Worm (Caenorhabditis elegans) whole organism, L3 larva: Measurements from ENCODE around the gene cnnm-2.
A peak's percentile ranks its signal among the peaks of the same experiment; 100 is the strongest.

Experiments used
- R02D3.7 ChIP-seq: fragments of 150-350 bp; optimal IDR thresholded peaks from 2 replicates; lab custom pipeline; 2014; ENCODE audit warnings: missing biosample characterization, missing genetic modification characterization
- ZK546.5 ChIP-seq: sonication (generic microtip); optimal IDR thresholded peaks from 2 replicates; lab custom pipeline; 2017; ENCODE audit warnings: missing biosample characterization, missing genetic modification characterization
- ceh-16 ChIP-seq: sonication (generic microtip); optimal IDR thresholded peaks from 2 replicates; lab custom pipeline; 2017; ENCODE audit warnings: missing biosample characterization, missing genetic modification characterization
- ceh-28 ChIP-seq: fragments of 150-350 bp; optimal IDR thresholded peaks from 2 replicates; lab custom pipeline; 2014; ENCODE audit warnings: missing biosample characterization, missing genetic modification reagents, missing genetic modification characterization
- ceh-82 ChIP-seq: fragments of 150-350 bp; optimal IDR thresholded peaks from 2 replicates; lab custom pipeline; 2014; ENCODE audit warnings: missing biosample characterization, missing genetic modification characterization
- ceh-9 ChIP-seq: sonication (generic microtip); optimal IDR thresholded peaks from 2 replicates; lab custom pipeline; 2018; ENCODE audit warnings: missing biosample characterization, missing genetic modification characterization
- egl-27 ChIP-seq: sonication (generic microtip); optimal IDR thresholded peaks from 4 replicates; lab custom pipeline; 2017; ENCODE audit warnings: missing biosample characterization, missing genetic modification reagents, missing genetic modification characterization
- elt-1 ChIP-seq: fragments of 150-350 bp; optimal IDR thresholded peaks from 2 replicates; lab custom pipeline; 2014; ENCODE audit warnings: missing biosample characterization, missing genetic modification characterization
- elt-2 ChIP-seq: sonication (generic microtip); optimal IDR thresholded peaks from 2 replicates; lab custom pipeline; 2016; ENCODE audit warnings: missing genetic modification reagents, mild to moderate bottlenecking, missing genetic modification characterization, missing compliant biosample characterization
- eor-1 ChIP-seq, 2 experiments: fragments of 150-350 bp; optimal IDR thresholded peaks; 2 replicates each; lab custom pipeline; 2014 to 2018; ENCODE audit warnings: missing biosample characterization in 2 of 2, missing genetic modification characterization in 2 of 2
- fkh-10 ChIP-seq: sonication (generic microtip); optimal IDR thresholded peaks from 2 replicates; lab custom pipeline; 2017; ENCODE audit warnings: missing biosample characterization, missing genetic modification reagents, missing genetic modification characterization
- fos-1 ChIP-seq: fragments of 150-350 bp; optimal IDR thresholded peaks from 2 replicates; lab custom pipeline; 2014; ENCODE audit warnings: missing biosample characterization, missing genetic modification characterization
- hmg-11 ChIP-seq: sonication (generic microtip); optimal IDR thresholded peaks from 2 replicates; lab custom pipeline; 2016; ENCODE audit warnings: missing genetic modification characterization, missing compliant biosample characterization
- lin-15B ChIP-seq: fragments of 150-350 bp; optimal IDR thresholded peaks from 2 replicates; lab custom pipeline; 2014; ENCODE audit warnings: missing biosample characterization, missing genetic modification characterization
- mml-1 ChIP-seq: fragments of 150-350 bp; sonication (generic microtip); optimal IDR thresholded peaks from 3 replicates; lab custom pipeline; 2014; ENCODE audit warnings: missing biosample characterization, missing genetic modification characterization
- nfya-1 ChIP-seq: sonication (generic microtip); optimal IDR thresholded peaks from 2 replicates; lab custom pipeline; 2017; ENCODE audit warnings: missing genetic modification characterization, mild to moderate bottlenecking, missing compliant biosample characterization, antibody characterized with exemption, moderate library complexity; ENCODE audit not compliant: insufficient read depth
- nhr-11 ChIP-seq: fragments of 150-350 bp; optimal IDR thresholded peaks from 2 replicates; lab custom pipeline; 2014; ENCODE audit warnings: missing biosample characterization, missing genetic modification characterization
- nhr-12 ChIP-seq: fragments of 150-350 bp; optimal IDR thresholded peaks from 2 replicates; lab custom pipeline; 2014; ENCODE audit warnings: missing biosample characterization, missing genetic modification characterization
- nhr-23 ChIP-seq: fragments of 150-350 bp; optimal IDR thresholded peaks from 2 replicates; lab custom pipeline; 2014; ENCODE audit warnings: missing biosample characterization, missing genetic modification reagents, missing genetic modification characterization
- nhr-237 ChIP-seq: fragments of 150-350 bp; optimal IDR thresholded peaks from 2 replicates; lab custom pipeline; 2014; ENCODE audit warnings: missing biosample characterization, missing genetic modification characterization
- nhr-25 ChIP-seq: sonication (generic microtip); optimal IDR thresholded peaks from 2 replicates; lab custom pipeline; 2017; ENCODE audit warnings: missing biosample characterization, missing genetic modification characterization
- nhr-28 ChIP-seq: fragments of 150-350 bp; optimal IDR thresholded peaks from 2 replicates; lab custom pipeline; 2014; ENCODE audit warnings: missing biosample characterization, missing genetic modification characterization
- nhr-43 ChIP-seq: sonication (generic microtip); optimal IDR thresholded peaks from 2 replicates; lab custom pipeline; 2016; ENCODE audit warnings: mild to moderate bottlenecking, missing genetic modification characterization, missing compliant biosample characterization; ENCODE audit not compliant: poor library complexity, severe bottlenecking
- nhr-76 ChIP-seq: fragments of 150-350 bp; sonication (generic microtip); optimal IDR thresholded peaks from 5 replicates; lab custom pipeline; 2014; ENCODE audit warnings: missing biosample characterization, missing genetic modification characterization
- nhr-77 ChIP-seq: fragments of 150-350 bp; optimal IDR thresholded peaks from 2 replicates; lab custom pipeline; 2014; ENCODE audit warnings: missing biosample characterization, missing genetic modification characterization
- pha-4 ChIP-seq: fragments of 150-350 bp; optimal IDR thresholded peaks from 2 replicates; lab custom pipeline; 2014; ENCODE audit warnings: missing biosample characterization, missing genetic modification reagents, missing genetic modification characterization
- pqm-1 ChIP-seq: fragments of 150-350 bp; optimal IDR thresholded peaks from 2 replicates; lab custom pipeline; 2017; ENCODE audit warnings: missing biosample characterization, missing genetic modification characterization, inconsistent platforms
- sea-2 ChIP-seq: fragments of 150-350 bp; sonication (generic microtip); optimal IDR thresholded peaks from 4 replicates; lab custom pipeline; 2014; ENCODE audit warnings: missing biosample characterization, missing genetic modification reagents, missing genetic modification characterization
- snpc-4 ChIP-seq: fragments of 150-350 bp; optimal IDR thresholded peaks from 2 replicates; lab custom pipeline; 2014; ENCODE audit warnings: missing biosample characterization, missing genetic modification characterization
- tbx-2 ChIP-seq: sonication (generic microtip); optimal IDR thresholded peaks from 2 replicates; lab custom pipeline; 2016; ENCODE audit warnings: mild to moderate bottlenecking, missing genetic modification characterization, missing compliant biosample characterization
- unc-62 ChIP-seq: fragments of 150-350 bp; sonication (generic microtip); optimal IDR thresholded peaks from 4 replicates; lab custom pipeline; 2014; ENCODE audit warnings: missing biosample characterization, missing genetic modification reagents, missing genetic modification characterization
- zag-1 ChIP-seq: fragments of 150-350 bp; optimal IDR thresholded peaks from 2 replicates; lab custom pipeline; 2014; ENCODE audit warnings: missing biosample characterization, missing genetic modification characterization
- ztf-4 ChIP-seq: fragments of 150-350 bp; optimal IDR thresholded peaks from 2 replicates; lab custom pipeline; 2014; ENCODE audit warnings: missing biosample characterization, missing genetic modification characterization

The cnnm-2 gene

DNA sequence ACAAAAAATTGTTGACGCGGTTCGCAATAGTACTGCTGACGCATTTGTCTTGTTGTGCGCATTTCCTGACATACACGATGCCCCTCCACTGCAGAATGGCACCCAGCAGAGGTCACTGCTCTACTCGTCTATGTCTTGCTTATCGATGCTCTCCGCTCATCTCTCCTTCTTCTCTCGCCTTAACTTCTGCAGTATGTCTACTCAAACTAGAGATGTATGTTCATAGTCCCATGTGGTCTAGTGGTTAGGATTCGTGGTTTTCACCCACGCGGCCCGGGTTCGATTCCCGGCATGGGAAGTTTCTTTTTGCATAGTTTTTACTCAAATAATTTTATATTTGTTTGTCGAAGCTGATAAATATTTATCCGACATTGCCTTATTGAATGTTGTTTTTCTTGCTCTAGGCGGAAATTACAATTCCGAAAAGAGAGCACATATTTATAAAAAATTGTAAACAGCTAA, 24.0 kb downstream of the cnnm-2 start, which contains the start of gene C28G1.2 (continued):
- TF ChIP-seq lin-15B (tag; lab: Kevin White, UChicago) = peak; percentile 76
- peak; percentile 82 for TF ChIP-seq nhr-25 (tag; lab: Kevin White, UChicago)
- TF ChIP-seq ztf-4 = peak; percentile 5
- TF ChIP-seq hmg-11 (tag; lab: Kevin White, UChicago) = peak; percentile 100
- TF ChIP-seq nhr-76 (tag; lab: Kevin White, UChicago) = peak; percentile 73
- TF ChIP-seq nfya-1 (tag; lab: Kevin White, UChicago) = peak; percentile 80

DNA sequence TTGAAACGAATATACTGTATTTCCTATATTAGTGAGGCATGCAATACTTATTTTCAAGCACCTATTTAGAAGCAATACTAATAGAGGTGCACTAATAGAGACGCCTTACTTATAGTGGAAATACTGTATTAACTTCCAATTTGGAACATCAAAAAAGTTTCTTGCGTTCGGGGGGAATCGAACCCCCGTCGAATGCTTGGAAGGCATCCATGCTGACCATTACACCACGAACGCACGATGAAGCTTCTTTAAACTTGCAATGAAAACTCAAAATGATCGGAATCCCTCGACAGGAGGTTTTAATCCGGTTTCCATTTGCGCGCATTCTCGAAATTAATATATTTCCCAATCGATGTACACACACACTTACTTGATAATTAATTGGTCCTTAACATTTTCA, 26.3 kb downstream of the cnnm-2 start:
- TF ChIP-seq nhr-25 (tag; lab: Kevin White, UChicago) (no peak), zag-1 (no peak), nhr-237 (tag; lab: Kevin White, UChicago) (no peak), egl-27 (tag; lab: Kevin White, UChicago) (no peak), sea-2 (GFP tag; lab: Kevin White, UChicago) (no peak), nhr-43 (tag; lab: Kevin White, UChicago) (peak; percentile 18), ceh-16 (tag; lab: Kevin White, UChicago) (no peak), lin-15B (tag; lab: Kevin White, UChicago) (no peak), snpc-4 (no peak), nhr-76 (tag; lab: Kevin White, UChicago) (no peak), nfya-1 (tag; lab: Kevin White, UChicago) (peak; percentile 6), nhr-23 (tag; lab: Kevin White, UChicago) (no peak), elt-1 (no peak), eor-1 (tag; optimal IDR thresholded peaks at IDR 0.05; lab: Kevin White, UChicago) (no peak), ZK546.5 (tag; lab: Kevin White, UChicago) (no peak)

DNA sequence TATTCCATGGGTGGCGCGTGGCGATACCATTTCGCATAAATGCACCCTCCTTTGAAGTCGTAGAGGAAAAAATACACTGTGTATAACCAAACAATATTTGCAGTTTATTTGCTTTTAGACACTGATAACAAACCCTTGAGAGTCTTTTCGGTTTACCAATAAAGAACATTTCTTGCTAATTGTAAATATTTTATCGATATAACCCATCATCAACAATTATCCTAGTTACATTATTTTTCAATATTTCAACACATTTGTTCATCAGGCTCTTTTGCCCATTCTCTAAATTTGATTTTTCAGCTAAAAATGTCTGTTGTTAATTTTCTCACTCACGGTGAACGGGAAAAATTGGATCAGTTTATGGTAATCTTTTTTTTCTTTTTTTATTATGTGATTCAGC, 32.1 kb downstream of the cnnm-2 start, which contains the start of gene ubc-23:
ubc-23 (plus strand) TSS at position 301 of the 400 bp plus-strand sequence.
- TF ChIP-seq elt-1 (no peak), pha-4 (tag; lab: Kevin White, UChicago) (peak; percentile 1)

DNA sequence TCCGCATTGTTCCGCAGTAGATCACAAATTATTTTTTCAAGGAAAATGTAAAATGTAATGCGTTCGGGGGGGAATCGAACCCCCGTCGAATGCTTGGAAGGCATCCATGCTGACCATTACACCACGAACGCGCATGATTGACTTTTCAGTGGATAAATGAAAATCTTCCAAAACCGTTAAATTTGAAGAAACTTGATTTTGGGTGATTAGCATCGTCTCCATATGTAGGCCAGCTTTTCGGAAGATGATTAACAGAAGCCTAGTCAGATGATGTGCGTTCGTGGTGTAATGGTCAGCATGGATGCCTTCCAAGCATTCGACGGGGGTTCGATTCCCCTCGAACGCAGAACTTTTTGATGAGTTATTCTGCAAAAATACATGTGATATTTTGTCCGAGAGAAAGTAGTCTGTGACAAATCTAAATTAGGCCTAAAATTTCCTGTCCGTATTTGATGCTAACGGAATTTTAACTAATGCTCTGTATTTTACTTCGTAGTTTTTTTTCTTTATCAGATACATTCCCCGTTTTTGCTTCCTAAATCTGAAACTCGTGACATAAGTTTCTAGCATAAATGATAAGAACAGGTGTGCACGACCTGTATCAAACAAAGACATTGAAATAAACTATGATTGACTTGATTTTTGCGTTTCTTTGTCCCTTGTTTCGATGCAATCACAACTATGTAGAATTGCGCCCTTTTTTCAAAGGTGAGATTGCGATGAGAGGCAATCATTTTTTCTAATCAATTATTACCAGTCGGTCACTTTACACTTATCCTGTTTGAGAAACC, 34.7 kb downstream of the cnnm-2 start, which contains the start of gene C28G1.10:
C28G1.10 (plus strand) TSS at position 676 of the 791 bp plus-strand sequence.
- peak; percentile 85 for TF ChIP-seq elt-2 (tag; lab: Kevin White, UChicago)
- TF ChIP-seq nhr-25 (tag; lab: Kevin White, UChicago) = peak; percentile 46
- TF ChIP-seq fos-1 (tag; lab: Kevin White, UChicago) = no peak
- TF ChIP-seq pqm-1 = peak; percentile 84
- TF ChIP-seq pha-4 (tag; lab: Kevin White, UChicago) = peak; percentile 6
- peak; percentile 73 for TF ChIP-seq nhr-43 (tag; lab: Kevin White, UChicago)
- TF ChIP-seq ceh-9 (tag; lab: Kevin White, UChicago) = no peak

DNA sequence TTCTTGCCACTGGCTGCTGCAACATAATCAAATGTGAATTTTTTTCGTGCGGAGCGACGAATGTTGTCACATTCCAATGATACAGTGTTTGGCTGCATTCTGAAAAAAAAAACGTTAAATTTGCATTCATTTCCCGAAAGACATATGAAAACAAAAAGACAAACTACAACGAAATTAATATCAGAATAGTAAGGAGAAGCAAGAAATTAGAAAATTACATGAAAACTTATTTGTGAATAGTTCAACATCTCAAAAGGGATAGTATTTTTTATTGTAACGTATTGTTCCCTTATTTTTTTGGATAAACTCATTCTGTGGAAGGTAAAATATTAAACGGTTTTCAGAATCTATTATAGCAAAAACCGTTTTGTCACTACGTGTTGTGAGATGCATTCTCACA, 41.6 kb downstream of the cnnm-2 start, which contains the start of gene sprp-4:
sprp-4 (minus strand) TSS at position 101 of the 400 bp plus-strand sequence.
- TF ChIP-seq unc-62 (GFP tag; lab: Kevin White, UChicago) (no peak), lin-15B (tag; lab: Kevin White, UChicago) (no peak), elt-2 (tag; lab: Kevin White, UChicago) (no peak), nhr-12 (tag; lab: Kevin White, UChicago) (no peak), egl-27 (tag; lab: Kevin White, UChicago) (no peak), nhr-28 (tag; lab: Kevin White, UChicago) (no peak), tbx-2 (tag; lab: Kevin White, UChicago) (no peak), snpc-4 (no peak), nhr-43 (tag; lab: Kevin White, UChicago) (no peak), R02D3.7 (no peak), nhr-11 (tag; lab: Kevin White, UChicago) (no peak), ZK546.5 (tag; lab: Kevin White, UChicago) (no peak), sea-2 (GFP tag; lab: Kevin White, UChicago) (no peak), ceh-82 (tag; lab: Kevin White, UChicago) (no peak), ceh-28 (tag; lab: Kevin White, UChicago) (no peak), mml-1 (tag; lab: Kevin White, UChicago) (no peak), nhr-77 (no peak), nfya-1 (tag; lab: Kevin White, UChicago) (no peak), fkh-10 (GFP tag; lab: Kevin White, UChicago) (no peak), pha-4 (tag; lab: Kevin White, UChicago) (no peak)
